Worm (Caenorhabditis elegans) whole organism, mixed stage, embryonic: ENCODE measurements around the gene str-178.

ENCODE experiments used
- M03D4.4 ChIP-seq: sonication (generic microtip); optimal IDR thresholded peaks from 2 replicates; lab custom pipeline; 2017; ENCODE audit warnings: mild to moderate bottlenecking, missing genetic modification characterization, missing compliant biosample characterization
- bed-3 ChIP-seq: fragments of 200-800 bp; sonication (Bioruptor generic); optimal IDR thresholded peaks from 3 replicates; lab custom pipeline; 2018; ENCODE audit warnings: mild to moderate bottlenecking, missing genetic modification characterization, moderate library complexity, missing compliant biosample characterization
- blmp-1 ChIP-seq: fragments of 150-350 bp; optimal IDR thresholded peaks from 2 replicates; lab custom pipeline; 2014; ENCODE audit warnings: missing biosample characterization, missing genetic modification characterization
- ceh-39 ChIP-seq: fragments of 150-350 bp; optimal IDR thresholded peaks from 2 replicates; lab custom pipeline; 2014; ENCODE audit warnings: missing biosample characterization, missing genetic modification characterization
- ceh-83 ChIP-seq: fragments of 200-800 bp; sonication (Bioruptor generic); optimal IDR thresholded peaks from 2 replicates; lab custom pipeline; 2018; ENCODE audit warnings: mild to moderate bottlenecking, missing genetic modification characterization, missing compliant biosample characterization
- cnd-1 ChIP-seq: fragments of 200-800 bp; sonication (Bioruptor generic); optimal IDR thresholded peaks from 2 replicates; lab custom pipeline; 2018; ENCODE audit warnings: mild to moderate bottlenecking, missing genetic modification characterization, missing compliant biosample characterization
- drap-1 ChIP-seq: fragments of 200-800 bp; sonication (Bioruptor generic); optimal IDR thresholded peaks from 3 replicates; lab custom pipeline; 2018; ENCODE audit warnings: mild to moderate bottlenecking, missing genetic modification characterization, missing compliant biosample characterization
- elt-1 ChIP-seq: sonication (generic microtip); optimal IDR thresholded peaks from 2 replicates; lab custom pipeline; 2017; ENCODE audit warnings: missing genetic modification characterization, mild to moderate bottlenecking, missing compliant biosample characterization, antibody characterized with exemption, moderate library complexity, borderline replicate concordance; ENCODE audit not compliant: insufficient read depth
- elt-3 ChIP-seq: fragments of 150-350 bp; optimal IDR thresholded peaks from 2 replicates; lab custom pipeline; 2014; ENCODE audit warnings: missing biosample characterization, missing genetic modification characterization
- flh-1 ChIP-seq: fragments of 200-800 bp; sonication (Bioruptor generic); optimal IDR thresholded peaks from 2 replicates; lab custom pipeline; 2018; ENCODE audit warnings: mild to moderate bottlenecking, missing genetic modification characterization, moderate library complexity, missing compliant biosample characterization
- ham-2 ChIP-seq: fragments of 200-800 bp; sonication (Bioruptor generic); optimal IDR thresholded peaks from 2 replicates; lab custom pipeline; 2018; ENCODE audit warnings: mild to moderate bottlenecking, missing genetic modification characterization, missing compliant biosample characterization
- hlh-1 ChIP-seq: fragments of 150-350 bp; optimal IDR thresholded peaks from 2 replicates; lab custom pipeline; 2014; ENCODE audit warnings: missing biosample characterization, missing genetic modification reagents, missing genetic modification characterization
- lin-13 ChIP-seq: fragments of 150-350 bp; optimal IDR thresholded peaks from 2 replicates; lab custom pipeline; 2014; ENCODE audit warnings: missing biosample characterization, missing genetic modification characterization
- lsy-2 ChIP-seq: fragments of 150-350 bp; optimal IDR thresholded peaks from 2 replicates; lab custom pipeline; 2014; ENCODE audit warnings: missing biosample characterization, missing genetic modification characterization
- mep-1 ChIP-seq: fragments of 150-350 bp; optimal IDR thresholded peaks from 2 replicates; lab custom pipeline; 2017; ENCODE audit warnings: missing biosample characterization, missing genetic modification reagents, missing genetic modification characterization, inconsistent platforms
- mls-2 ChIP-seq: sonication (generic microtip); optimal IDR thresholded peaks from 2 replicates; lab custom pipeline; 2016; ENCODE audit warnings: mild to moderate bottlenecking, missing genetic modification characterization, moderate library complexity, missing compliant biosample characterization
- nhr-2 ChIP-seq: fragments of 150-350 bp; optimal IDR thresholded peaks from 2 replicates; lab custom pipeline; 2014; ENCODE audit warnings: missing biosample characterization, missing genetic modification characterization
- nhr-237 ChIP-seq: fragments of 150-350 bp; optimal IDR thresholded peaks from 2 replicates; lab custom pipeline; 2014; ENCODE audit warnings: missing biosample characterization, missing genetic modification characterization
- nhr-28 ChIP-seq: fragments of 150-350 bp; optimal IDR thresholded peaks from 2 replicates; lab custom pipeline; 2014; ENCODE audit warnings: missing biosample characterization, missing genetic modification characterization
- nhr-76 ChIP-seq: sonication (generic microtip); optimal IDR thresholded peaks from 2 replicates; lab custom pipeline; 2017; ENCODE audit warnings: missing biosample characterization, missing genetic modification characterization
- pha-4 ChIP-seq: fragments of 150-350 bp; optimal IDR thresholded peaks from 2 replicates; lab custom pipeline; 2018; ENCODE audit warnings: missing biosample characterization, missing genetic modification reagents, missing genetic modification characterization
- sem-2 ChIP-seq: fragments of 200-800 bp; sonication (Bioruptor generic); optimal IDR thresholded peaks from 2 replicates; lab custom pipeline; 2018; ENCODE audit warnings: mild to moderate bottlenecking, missing genetic modification characterization, missing compliant biosample characterization
- snpc-4 ChIP-seq: fragments of 150-350 bp; optimal IDR thresholded peaks from 2 replicates; lab custom pipeline; 2014; ENCODE audit warnings: missing biosample characterization, missing genetic modification characterization
- sptf-1 ChIP-seq: sonication (generic microtip); optimal IDR thresholded peaks from 2 replicates; lab custom pipeline; 2017; ENCODE audit warnings: mild to moderate bottlenecking, missing genetic modification characterization, moderate library complexity, missing compliant biosample characterization
- tbx-8 ChIP-seq: fragments of 200-800 bp; sonication (Bioruptor generic); optimal IDR thresholded peaks from 2 replicates; lab custom pipeline; 2018; ENCODE audit warnings: mild to moderate bottlenecking, missing genetic modification characterization, moderate library complexity, missing compliant biosample characterization
- unc-120 ChIP-seq: sonication (generic microtip); optimal IDR thresholded peaks from 2 replicates; lab custom pipeline; 2017; ENCODE audit warnings: missing genetic modification characterization, missing compliant biosample characterization; ENCODE audit not compliant: poor library complexity, severe bottlenecking
- zip-8 ChIP-seq: fragments of 150-350 bp; optimal IDR thresholded peaks from 2 replicates; lab custom pipeline; 2014; ENCODE audit warnings: missing biosample characterization, missing genetic modification characterization
- ztf-11 ChIP-seq: fragments of 150-350 bp; optimal IDR thresholded peaks from 2 replicates; lab custom pipeline; 2014; ENCODE audit warnings: missing biosample characterization, missing genetic modification characterization

The str-178 gene

DNA sequence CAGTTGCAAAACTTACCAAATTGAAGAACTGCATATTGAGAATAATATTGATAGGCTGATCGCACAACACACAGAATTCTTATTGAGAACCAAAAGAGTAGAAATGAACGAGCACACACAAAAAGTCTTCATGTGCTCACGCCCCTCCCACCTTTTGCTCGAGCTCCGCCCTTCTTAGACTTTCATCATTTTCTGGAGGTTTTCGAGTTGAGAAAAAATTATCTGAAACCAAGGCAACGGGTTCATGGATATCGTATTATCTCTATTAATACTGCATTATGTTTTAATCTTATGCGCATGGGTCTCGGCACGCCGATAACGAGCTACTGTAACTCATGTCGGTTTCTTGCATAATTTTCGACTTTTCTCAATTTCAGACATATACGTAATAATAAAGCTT is 9.5 kb upstream of the str-178 start, which contains the start of gene R11D1.12:
Gene R11D1.12 (minus strand): TSS at position 101 of the 400 bp plus-strand sequence.
- no peak for TF ChIP-seq ceh-39 (tag; lab: Kevin White, UChicago)
- TF ChIP-seq blmp-1 (tag; lab: Kevin White, UChicago) = no peak
- TF ChIP-seq drap-1 (GFP tag; lab: Kevin White, UChicago) = no peak
- no peak for TF ChIP-seq ceh-83 (GFP tag; lab: Kevin White, UChicago)
- TF ChIP-seq nhr-76 (tag; lab: Kevin White, UChicago) = no peak
- no peak for TF ChIP-seq mep-1
- TF ChIP-seq nhr-237 (tag; lab: Kevin White, UChicago) = no peak
- TF ChIP-seq zip-8 (tag; lab: Kevin White, UChicago) = no peak
- no peak for TF ChIP-seq elt-1 (tag; lab: Kevin White, UChicago)
- TF ChIP-seq bed-3 (GFP tag; lab: Kevin White, UChicago) = no peak
- TF ChIP-seq M03D4.4 = no peak
- TF ChIP-seq sem-2 (GFP tag; lab: Kevin White, UChicago) = no peak
- no peak for TF ChIP-seq ham-2
- no peak for TF ChIP-seq ztf-11 (tag; lab: Kevin White, UChicago)
- TF ChIP-seq sptf-1 (tag; lab: Kevin White, UChicago) = no peak
- no peak for TF ChIP-seq lin-13 (tag; lab: Kevin White, UChicago)
- no peak for TF ChIP-seq pha-4 (tag; lab: Kevin White, UChicago)

DNA sequence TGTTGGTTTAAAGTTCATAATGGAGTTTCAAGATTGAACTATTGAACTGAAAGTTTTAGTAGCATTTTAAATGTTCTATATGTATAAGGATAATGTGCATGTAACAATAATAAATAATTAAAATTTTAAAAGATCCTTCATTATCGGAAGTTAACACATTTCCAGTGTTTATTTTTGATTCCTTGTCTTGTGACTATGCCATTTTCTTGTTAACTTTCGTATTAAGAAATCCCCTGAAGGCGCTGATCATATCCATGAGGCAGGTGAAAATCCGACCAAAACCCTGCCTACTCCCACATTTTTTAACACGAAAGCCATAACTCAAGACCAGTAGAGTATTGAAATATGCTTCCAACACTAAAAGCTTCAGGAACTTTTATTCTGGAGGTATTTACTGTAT is 3.4 kb upstream of the str-178 start, which contains the start of gene R11D1.7:
Gene R11D1.7 (plus strand): TSS at position 301 of the 400 bp plus-strand sequence.
- TF ChIP-seq snpc-4 (no peak), drap-1 (GFP tag; lab: Kevin White, UChicago) (no peak), bed-3 (GFP tag; lab: Kevin White, UChicago) (no peak), zip-8 (tag; lab: Kevin White, UChicago) (no peak), ztf-11 (tag; lab: Kevin White, UChicago) (no peak), lin-13 (tag; lab: Kevin White, UChicago) (no peak), mls-2 (no peak), nhr-28 (tag; lab: Kevin White, UChicago) (no peak)

DNA sequence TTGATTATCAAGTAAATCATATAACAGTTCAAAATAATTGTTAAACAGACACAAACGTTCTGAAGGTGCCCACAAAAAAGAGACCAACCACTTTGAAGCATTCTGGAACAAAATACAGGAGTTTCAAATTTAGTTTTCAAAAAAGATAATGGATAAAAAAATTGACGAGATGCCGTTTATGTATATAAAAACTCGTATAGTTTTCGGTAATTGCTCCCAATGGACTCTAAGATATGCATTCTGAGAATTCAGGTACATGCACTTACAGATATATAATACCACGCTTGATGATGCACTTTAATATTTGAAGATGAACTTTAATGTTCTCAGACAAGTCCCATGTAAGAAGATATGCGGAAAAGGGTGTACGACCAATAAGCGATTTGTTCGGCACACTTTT is 2.3 kb upstream of the str-178 start, which contains the start of gene str-181:
Gene str-181 (minus strand): TSS at position 101 of the 400 bp plus-strand sequence.
- no peak for TF ChIP-seq flh-1 (GFP tag; lab: Kevin White, UChicago)
- TF ChIP-seq zip-8 (tag; lab: Kevin White, UChicago) = no peak
- TF ChIP-seq, all 35 proteins: peak for 0

DNA sequence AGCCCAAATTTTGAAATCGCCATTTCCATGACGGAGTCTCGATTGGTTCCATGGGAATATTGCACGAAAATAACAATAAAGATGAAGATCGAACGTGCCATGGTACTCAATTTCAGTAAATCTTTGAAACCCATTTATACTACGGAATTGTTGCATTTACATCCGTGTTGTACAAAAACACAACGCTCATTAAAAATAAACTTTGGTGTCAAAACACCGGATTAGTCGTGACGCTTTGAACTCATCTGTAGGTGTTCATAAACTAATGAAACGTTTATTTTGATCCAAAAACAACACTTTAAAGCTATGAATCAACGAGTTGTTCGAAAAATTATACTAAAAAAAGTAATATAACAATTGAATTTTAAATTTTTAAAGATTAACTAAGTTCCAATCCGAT is 2.2 kb downstream of the str-178 start, which contains the start of gene R11D1.4:
Gene R11D1.4 (minus strand): TSS at position 101 of the 400 bp plus-strand sequence.
- TF ChIP-seq nhr-2 (tag; lab: Kevin White, UChicago) (no peak), ham-2 (no peak), cnd-1 (tag; lab: Kevin White, UChicago) (no peak), hlh-1 (tag; lab: Kevin White, UChicago) (no peak), lin-13 (tag; lab: Kevin White, UChicago) (no peak), ztf-11 (tag; lab: Kevin White, UChicago) (no peak), mls-2 (no peak), ceh-83 (GFP tag; lab: Kevin White, UChicago) (no peak), pha-4 (tag; lab: Kevin White, UChicago) (no peak), blmp-1 (tag; lab: Kevin White, UChicago) (no peak), lsy-2 (tag; lab: Kevin White, UChicago) (no peak), sptf-1 (tag; lab: Kevin White, UChicago) (no peak), nhr-237 (tag; lab: Kevin White, UChicago) (no peak), elt-1 (tag; lab: Kevin White, UChicago) (no peak), unc-120 (no peak), nhr-76 (tag; lab: Kevin White, UChicago) (no peak), tbx-8 (GFP tag; lab: Kevin White, UChicago) (no peak), elt-3 (no peak)

DNA sequence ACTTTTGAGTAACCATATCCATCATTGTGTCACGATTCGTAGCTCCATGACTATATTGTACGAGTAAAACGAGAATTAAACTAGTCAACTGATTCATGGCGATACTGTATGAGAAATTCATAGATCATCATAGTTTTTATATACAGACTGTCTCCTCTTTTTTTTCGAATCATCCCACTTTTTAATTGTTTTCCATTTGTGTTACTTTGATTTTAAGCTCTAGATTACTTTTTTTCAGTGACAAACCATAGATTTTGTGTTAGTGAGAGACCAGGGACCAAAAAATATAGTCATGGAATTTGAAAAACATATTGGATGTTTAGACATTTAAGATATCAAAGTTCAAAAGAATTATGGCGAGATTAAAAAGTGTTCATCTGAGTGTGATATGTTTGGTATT is 4.3 kb downstream of the str-178 start, which contains the start of gene R11D1.3:
Gene R11D1.3 (minus strand): TSS at position 101 of the 400 bp plus-strand sequence.
- TF ChIP-seq nhr-237 (tag; lab: Kevin White, UChicago) (no peak), bed-3 (GFP tag; lab: Kevin White, UChicago) (no peak), blmp-1 (tag; lab: Kevin White, UChicago) (no peak), sem-2 (GFP tag; lab: Kevin White, UChicago) (no peak)
